Fruit fly (Drosophila melanogaster) whole organism, embryonic: Measurements from ENCODE around the gene CG7497.

ENCODE experiments used
- BtbVII ChIP-seq: fragments of 200-800 bp; sonication (Bioruptor generic); optimal IDR thresholded peaks from 3 replicates; lab custom pipeline; 2017; ENCODE audit warnings: missing biosample characterization, mild to moderate bottlenecking, missing genetic modification characterization
- CG10209 ChIP-seq: fragments of 200-800 bp; sonication (Bioruptor generic); optimal IDR thresholded peaks from 3 replicates; lab custom pipeline; 2017; ENCODE audit warnings: missing biosample characterization, mild to moderate bottlenecking, missing genetic modification characterization, missing genetic modification reagents
- CG10959 ChIP-seq: fragments of 200-800 bp; sonication (Bioruptor generic); IDR thresholded peaks from 2 replicates; pipeline ENCODE4 v1.3.6; 2022; ENCODE audit warnings: missing biosample characterization, missing genetic modification characterization
- CG11456 ChIP-seq: fragments of 200-800 bp; sonication (Bioruptor generic); IDR thresholded peaks from 3 replicates; pipeline ENCODE4 v1.3.6; 2022; ENCODE audit warnings: missing biosample characterization, missing genetic modification characterization
- CG12104 ChIP-seq: fragments of 200-800 bp; sonication (Bioruptor generic); optimal IDR thresholded peaks from 3 replicates; lab custom pipeline; 2016; ENCODE audit warnings: missing biosample characterization, missing genetic modification characterization
- CG12219 ChIP-seq: fragments of 200-800 bp; sonication (Bioruptor generic); optimal IDR thresholded peaks from 3 replicates; lab custom pipeline; 2018; ENCODE audit warnings: missing biosample characterization, mild to moderate bottlenecking, missing genetic modification characterization
- CG13287 ChIP-seq: fragments of 200-800 bp; sonication (Bioruptor generic); IDR thresholded peaks from 2 replicates; pipeline ENCODE4 v1.3.6; 2022; ENCODE audit warnings: missing biosample characterization, missing genetic modification characterization; ENCODE audit not compliant: partially characterized antibody
- CG13775 ChIP-seq: fragments of 200-800 bp; sonication (Bioruptor generic); optimal IDR thresholded peaks from 3 replicates; lab custom pipeline; 2017; ENCODE audit warnings: missing biosample characterization, mild to moderate bottlenecking, missing genetic modification characterization
- CG15073 ChIP-seq: fragments of 200-800 bp; sonication (Bioruptor generic); optimal IDR thresholded peaks from 2 replicates; lab custom pipeline; 2016; ENCODE audit warnings: missing biosample characterization, missing genetic modification characterization
- CG15514 ChIP-seq: fragments of 200-800 bp; sonication (Bioruptor generic); optimal IDR thresholded peaks from 3 replicates; lab custom pipeline; 2017; ENCODE audit warnings: missing biosample characterization, missing genetic modification characterization, mild to moderate bottlenecking, moderate library complexity, missing genetic modification reagents
- CG6683 ChIP-seq: fragments of 200-800 bp; sonication (Bioruptor generic); optimal IDR thresholded peaks from 2 replicates; lab custom pipeline; 2017; ENCODE audit warnings: missing biosample characterization, mild to moderate bottlenecking, missing genetic modification characterization, missing genetic modification reagents
- CG6689 ChIP-seq: fragments of 200-800 bp; sonication (Bioruptor generic); IDR thresholded peaks from 2 replicates; pipeline ENCODE4 v1.3.6; 2022; ENCODE audit warnings: missing biosample characterization, missing genetic modification characterization
- CG6765 ChIP-seq: fragments of 200-800 bp; sonication (Bioruptor generic); optimal IDR thresholded peaks from 3 replicates; lab custom pipeline; 2017; ENCODE audit warnings: missing biosample characterization, mild to moderate bottlenecking, missing genetic modification characterization
- CG6813 ChIP-seq: fragments of 200-800 bp; sonication (Bioruptor generic); optimal IDR thresholded peaks from 2 replicates; lab custom pipeline; 2017; ENCODE audit warnings: missing biosample characterization, missing genetic modification characterization, mild to moderate bottlenecking, moderate library complexity, missing genetic modification reagents
- CG7786 ChIP-seq: fragments of 200-800 bp; sonication (Bioruptor generic); optimal IDR thresholded peaks from 2 replicates; lab custom pipeline; 2016; ENCODE audit warnings: missing biosample characterization, missing genetic modification characterization
- CG8359 ChIP-seq: fragments of 200-800 bp; sonication (Bioruptor generic); optimal IDR thresholded peaks from 2 replicates; lab custom pipeline; 2017; ENCODE audit warnings: missing biosample characterization, mild to moderate bottlenecking, missing genetic modification characterization, borderline replicate concordance
- CG8765 ChIP-seq: fragments of 200-800 bp; sonication (Bioruptor generic); IDR thresholded peaks from 2 replicates; pipeline ENCODE4 v1.3.6; 2022; ENCODE audit warnings: missing biosample characterization, missing genetic modification characterization
- CG9817 ChIP-seq: fragments of 200-800 bp; sonication (Bioruptor generic); optimal IDR thresholded peaks from 2 replicates; lab custom pipeline; 2018; ENCODE audit warnings: missing biosample characterization, mild to moderate bottlenecking, missing genetic modification characterization, moderate library complexity
- CG9932 ChIP-seq: fragments of 200-800 bp; sonication (Bioruptor generic); IDR thresholded peaks from 2 replicates; pipeline ENCODE4 v1.3.6; 2022; ENCODE audit warnings: missing biosample characterization, missing genetic modification characterization
- ERR ChIP-seq: fragments of 200-800 bp; sonication (Bioruptor generic); optimal IDR thresholded peaks from 2 replicates; lab custom pipeline; 2016; ENCODE audit warnings: missing biosample characterization, missing genetic modification characterization
- Eip74EF ChIP-seq, 2 experiments: fragments of 200-800 bp in 1 of 2; fragments of >200 bp in 1 of 2; sonication (Bioruptor generic) in 1 of 2; optimal IDR thresholded peaks; 2 replicates each; lab custom pipeline; 2017 to 2019; ENCODE audit warnings: missing biosample characterization in 2 of 2, missing genetic modification characterization in 2 of 2, mild to moderate bottlenecking in 1 of 2, moderate library complexity in 1 of 2
- Mrtf ChIP-seq: fragments of 200-800 bp; sonication (Bioruptor generic); IDR thresholded peaks from 3 replicates; pipeline ENCODE4 v1.3.6; 2022; ENCODE audit warnings: missing biosample characterization, missing genetic modification characterization
- NFAT ChIP-seq: fragments of 200-800 bp; sonication (Bioruptor generic); IDR thresholded peaks from 2 replicates; pipeline ENCODE4 v1.3.6; 2022; ENCODE audit warnings: missing biosample characterization, missing genetic modification characterization
- Ptx1 ChIP-seq: fragments of 200-800 bp; sonication (Bioruptor generic); IDR thresholded peaks from 2 replicates; pipeline ENCODE4 v1.3.6; 2022; ENCODE audit warnings: missing biosample characterization, missing genetic modification characterization
- Rfx ChIP-seq: fragments of 200-800 bp; sonication (Bioruptor generic); IDR thresholded peaks from 2 replicates; pipeline ENCODE4 v1.3.6; 2022; ENCODE audit warnings: missing biosample characterization, missing genetic modification characterization
- ara ChIP-seq: fragments of 200-800 bp; sonication (Bioruptor generic); IDR thresholded peaks from 2 replicates; pipeline ENCODE4 v1.3.6; 2022; ENCODE audit warnings: missing biosample characterization, missing genetic modification characterization
- ash1 ChIP-seq: fragments of 200-800 bp; sonication (Bioruptor generic); optimal IDR thresholded peaks from 2 replicates; lab custom pipeline; 2018; ENCODE audit warnings: missing biosample characterization, mild to moderate bottlenecking, missing genetic modification characterization
- bbx ChIP-seq: fragments of 200-800 bp; sonication (Bioruptor generic); IDR thresholded peaks from 2 replicates; pipeline ENCODE4 v1.3.6; 2022; ENCODE audit warnings: missing biosample characterization, missing genetic modification characterization; ENCODE audit not compliant: partially characterized antibody
- cg ChIP-seq: fragments of 200-800 bp; sonication (Bioruptor generic); optimal IDR thresholded peaks from 3 replicates; lab custom pipeline; 2019; ENCODE audit warnings: missing biosample characterization, mild to moderate bottlenecking, missing genetic modification characterization, moderate library complexity
- chinmo ChIP-seq: fragments of 200-800 bp; sonication (Bioruptor generic); IDR thresholded peaks from 4 replicates; pipeline ENCODE4 v1.3.6; 2022; ENCODE audit warnings: missing biosample characterization, missing genetic modification characterization; ENCODE audit not compliant: partially characterized antibody
- ci ChIP-seq: fragments of 200-800 bp; sonication (Bioruptor generic); IDR thresholded peaks from 3 replicates; pipeline ENCODE4 v1.3.6; 2022; ENCODE audit warnings: missing biosample characterization, missing genetic modification characterization
- dysf ChIP-seq: fragments of 200-800 bp; sonication (Bioruptor generic); IDR thresholded peaks from 3 replicates; pipeline ENCODE4 v1.3.6; 2022; ENCODE audit warnings: missing biosample characterization, missing genetic modification characterization
- fd64A ChIP-seq: fragments of 200-800 bp; sonication (Bioruptor generic); optimal IDR thresholded peaks from 3 replicates; lab custom pipeline; 2018; ENCODE audit warnings: missing biosample characterization, mild to moderate bottlenecking, missing genetic modification characterization
- gsb ChIP-seq: fragments of 200-800 bp; sonication (Bioruptor generic); IDR thresholded peaks from 2 replicates; pipeline ENCODE4 v1.3.6; 2022; ENCODE audit warnings: missing biosample characterization, missing genetic modification characterization
- hkb ChIP-seq, 2 experiments: fragments of 200-800 bp in 1 of 2; fragments of >200 bp in 1 of 2; sonication (Bioruptor generic) in 1 of 2; IDR thresholded peaks in 1 of 2; optimal IDR thresholded peaks in 1 of 2; 2 replicates each; pipeline versions ENCODE4 v1.3.6 to Lab custom; 2017 to 2022; ENCODE audit warnings: missing biosample characterization in 1 of 2, missing genetic modification characterization in 1 of 2
- knrl ChIP-seq: fragments of 200-800 bp; sonication (Bioruptor generic); IDR thresholded peaks from 3 replicates; pipeline ENCODE4 v1.3.6; 2022; ENCODE audit warnings: missing biosample characterization, missing genetic modification characterization; ENCODE audit not compliant: partially characterized antibody
- mirr ChIP-seq: fragments of 200-800 bp; sonication (Bioruptor generic); optimal IDR thresholded peaks from 3 replicates; lab custom pipeline; 2018; ENCODE audit warnings: missing biosample characterization, mild to moderate bottlenecking, missing genetic modification characterization
- otp ChIP-seq: fragments of 200-800 bp; sonication (Bioruptor generic); IDR thresholded peaks from 3 replicates; pipeline ENCODE4, ENCODE4 v1.3.6; 2022; ENCODE audit warnings: missing biosample characterization, missing genetic modification characterization
- pros ChIP-seq: fragments of 200-800 bp; sonication (Bioruptor generic); optimal IDR thresholded peaks from 3 replicates; lab custom pipeline; 2019; ENCODE audit warnings: missing biosample characterization, mild to moderate bottlenecking, missing genetic modification characterization, moderate library complexity
- rib ChIP-seq: fragments of 200-800 bp; sonication (Bioruptor generic); IDR thresholded peaks from 2 replicates; pipeline ENCODE4 v1.3.6; 2022; ENCODE audit warnings: missing biosample characterization, missing genetic modification characterization
- scrt ChIP-seq: fragments of 200-800 bp; sonication (Bioruptor generic); optimal IDR thresholded peaks from 2 replicates; lab custom pipeline; 2018; ENCODE audit warnings: missing biosample characterization, mild to moderate bottlenecking, missing genetic modification characterization, moderate library complexity
- sd ChIP-seq: fragments of 200-800 bp; sonication (Bioruptor generic); optimal IDR thresholded peaks from 3 replicates; lab custom pipeline; 2018; ENCODE audit warnings: missing biosample characterization, mild to moderate bottlenecking, missing genetic modification characterization, moderate library complexity
- stc ChIP-seq: fragments of 200-800 bp; sonication (Bioruptor generic); IDR thresholded peaks from 2 replicates; pipeline ENCODE4 v1.3.6; 2022; ENCODE audit warnings: missing biosample characterization, missing genetic modification characterization
- tll ChIP-seq, 2 experiments: fragments of 200-800 bp in 1 of 2; fragments of >200 bp in 1 of 2; sonication (Bioruptor generic) in 1 of 2; optimal IDR thresholded peaks; 2 replicates each; lab custom pipeline; 2017 to 2019; ENCODE audit warnings: missing biosample characterization in 2 of 2, missing genetic modification characterization in 2 of 2, mild to moderate bottlenecking in 1 of 2, moderate library complexity in 1 of 2
- trem ChIP-seq: fragments of 200-800 bp; optimal IDR thresholded peaks from 3 replicates; lab custom pipeline; 2019; ENCODE audit warnings: missing biosample characterization, mild to moderate bottlenecking, missing genetic modification characterization, moderate library complexity
- tup ChIP-seq: fragments of 200-800 bp; sonication (Bioruptor generic); optimal IDR thresholded peaks from 2 replicates; lab custom pipeline; 2016; ENCODE audit warnings: missing biosample characterization, mild to moderate bottlenecking, missing genetic modification characterization, moderate library complexity
- tx ChIP-seq: fragments of 200-800 bp; sonication (Bioruptor generic); optimal IDR thresholded peaks from 2 replicates; lab custom pipeline; 2016; ENCODE audit warnings: missing biosample characterization, missing genetic modification characterization
- z ChIP-seq: fragments of 200-800 bp; sonication (Bioruptor generic); IDR thresholded peaks from 3 replicates; pipeline ENCODE4 v1.3.6; 2022; ENCODE audit warnings: missing biosample characterization, missing genetic modification characterization
- zfh2 ChIP-seq: fragments of 200-800 bp; sonication (Bioruptor generic); optimal IDR thresholded peaks from 2 replicates; lab custom pipeline; 2016; ENCODE audit warnings: missing biosample characterization, missing genetic modification characterization

The CG7497 gene

DNA sequence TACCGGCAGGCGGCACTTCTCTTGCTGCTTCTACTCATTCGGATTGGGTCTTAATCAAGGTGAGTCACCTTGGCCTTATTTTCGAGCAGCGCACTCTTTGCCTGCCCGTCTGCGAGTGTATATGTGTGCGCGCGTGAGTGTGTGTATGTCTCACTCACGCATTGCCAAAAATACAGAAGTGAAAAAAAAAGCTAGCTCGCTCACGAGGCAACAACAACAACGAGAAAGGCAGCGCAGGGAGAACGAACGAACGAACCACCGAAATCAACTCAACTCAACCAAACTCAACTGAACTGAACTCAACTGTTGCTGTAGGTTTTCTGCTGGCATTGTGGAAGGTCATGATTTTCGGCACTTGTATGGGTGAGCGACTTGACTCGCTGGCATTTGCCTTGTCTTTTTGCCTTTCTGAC is 19.3 kb upstream of the CG7497 start (continued):
- TF ChIP-seq cg (GFP tag; lab: Kevin White, UChicago) (peak; percentile 87), sd (tag; lab: Kevin White, UChicago) (peak; percentile 59), ERR (GFP tag; lab: Kevin White, UChicago) (peak; percentile 17), ci (GFP tag; lab: Robert Waterston, UW) (no peak; the same call in 2 of the 3 replicates), gsb (GFP tag; lab: Robert Waterston, UW) (no peak), CG12104 (GFP tag; lab: Kevin White, UChicago) (no peak), NFAT (GFP tag; lab: Robert Waterston, UW) (no peak), rib (GFP tag; lab: Robert Waterston, UW) (peak; percentile 71), BtbVII (GFP tag; lab: Kevin White, UChicago) (no peak), CG10209 (GFP tag; lab: Kevin White, UChicago) (no peak), CG11456 (no peak), otp (GFP tag; lab: Robert Waterston, UW) (no peak), tx (GFP tag; lab: Kevin White, UChicago) (no peak), pros (GFP tag; lab: Kevin White, UChicago) (no peak), CG13775 (GFP tag; lab: Kevin White, UChicago) (no peak), scrt (GFP tag; lab: Kevin White, UChicago) (peak; percentile 94), bbx (peak; percentile 54; the same call in 1 of the 2 replicates), CG6689 (GFP tag; lab: Robert Waterston, UW) (no peak), CG6813 (GFP tag; lab: Kevin White, UChicago) (peak; percentile 17), CG12219 (GFP tag; lab: Kevin White, UChicago) (no peak), CG13287 (GFP tag; lab: Robert Waterston, UW) (peak; percentile 58; the same call in 1 of the 2 replicates), CG15073 (no peak), Ptx1 (GFP tag; lab: Robert Waterston, UW) (no peak), CG15514 (peak; percentile 15), zfh2 (GFP tag; lab: Kevin White, UChicago) (no peak), stc (no peak), knrl (GFP tag; lab: Robert Waterston, UW) (0 out of 3 replicates have a peak, but pooled peaks have one; percentile 9), CG6765 (GFP tag; lab: Kevin White, UChicago) (no peak), Mrtf (GFP tag; lab: Robert Waterston, UW) (no peak)

DNA sequence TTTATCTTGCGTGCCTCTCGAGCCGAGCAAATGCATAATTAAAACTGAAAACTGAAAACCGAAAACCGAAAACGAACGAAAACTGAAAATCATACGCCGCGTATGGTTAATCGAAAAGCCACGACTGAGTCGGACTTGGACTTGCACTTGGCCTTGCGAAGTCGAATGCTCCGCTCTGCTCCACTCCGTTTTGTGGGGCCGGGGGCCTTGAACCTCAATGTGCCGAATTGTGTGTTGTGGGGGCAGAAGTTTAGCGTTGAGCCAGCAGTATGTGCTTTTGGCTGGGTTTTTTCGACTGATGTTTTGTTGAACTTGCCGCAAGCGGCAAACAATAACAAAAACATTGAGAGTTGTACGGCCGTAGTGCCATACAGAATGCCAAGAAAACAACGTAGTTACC is 18.0 kb upstream of the CG7497 start:
- TF ChIP-seq CG8359 (GFP tag; lab: Kevin White, UChicago), result no peak
- no peak for TF ChIP-seq CG9817 (tag; lab: Kevin White, UChicago)
- no peak for TF ChIP-seq CG6683 (GFP tag; lab: Kevin White, UChicago)
- TF ChIP-seq CG7786, result no peak
- TF ChIP-seq hkb (optimal IDR thresholded peaks at IDR 0.05; lab: Kevin White, UChicago), result peak; percentile 20
- no peak for TF ChIP-seq hkb (GFP tag; IDR thresholded peaks at IDR 0.05; lab: Robert Waterston, UW)
- peak; percentile 19 for TF ChIP-seq pros (GFP tag; lab: Kevin White, UChicago)
- TF ChIP-seq Mrtf (GFP tag; lab: Robert Waterston, UW), result no peak
- no peak for TF ChIP-seq CG8765
- no peak for TF ChIP-seq tll (GFP tag; optimal IDR thresholded peaks at IDR 0.05; lab: Kevin White, UChicago)
- no peak for TF ChIP-seq mirr (GFP tag; lab: Kevin White, UChicago)
- TF ChIP-seq z (GFP tag; lab: Robert Waterston, UW), result peak; percentile 60; the same call in 2 of the 3 replicates
- TF ChIP-seq chinmo, result peak; percentile 76; the same call in 2 of the 4 replicates
- no peak for TF ChIP-seq CG9932 (GFP tag; lab: Robert Waterston, UW)
- no peak for TF ChIP-seq CG10959 (GFP tag; lab: Robert Waterston, UW)
- no peak for TF ChIP-seq ash1 (GFP tag; lab: Kevin White, UChicago)
- 0 out of 2 replicates have a peak, but pooled peaks have one; percentile 10 for TF ChIP-seq ara (GFP tag; lab: Robert Waterston, UW)
- no peak for TF ChIP-seq tup
- no peak for TF ChIP-seq Rfx (GFP tag; lab: Robert Waterston, UW)
- TF ChIP-seq trem (tag; lab: Kevin White, UChicago), result no peak
- TF ChIP-seq fd64A (GFP tag; lab: Kevin White, UChicago), result no peak
- TF ChIP-seq dysf, result no peak
- peak in 1 of 2 experiments; percentile 18 for TF ChIP-seq Eip74EF (GFP tag; optimal IDR thresholded peaks at IDR 0.05; lab: Kevin White, UChicago)
